Fruit fly (Drosophila melanogaster) whole organism, embryonic: ENCODE results near the gene Agpat1.

Experiments
- ATbp ChIP-seq: fragments of 200-800 bp; sonication (Bioruptor generic); optimal IDR thresholded peaks from 2 replicates; lab custom pipeline; 2017; ENCODE audit warnings: missing biosample characterization, mild to moderate bottlenecking, missing genetic modification characterization, missing genetic modification reagents
- Aef1 ChIP-seq: fragments of 200-800 bp; sonication (Bioruptor generic); IDR thresholded peaks from 3 replicates; pipeline ENCODE4 v1.3.6; 2022; ENCODE audit warnings: missing biosample characterization, missing genetic modification characterization
- Awh ChIP-seq: fragments of 200-800 bp; sonication (Bioruptor generic); IDR thresholded peaks from 2 replicates; pipeline ENCODE4, ENCODE4 v1.3.6; 2022; ENCODE audit warnings: missing biosample characterization, missing genetic modification characterization
- Bdp1 ChIP-seq: fragments of 200-800 bp; sonication (Bioruptor generic); optimal IDR thresholded peaks from 3 replicates; lab custom pipeline; 2016; ENCODE audit warnings: missing biosample characterization, missing genetic modification characterization
- CG10979 ChIP-seq: fragments of 200-800 bp; sonication (Bioruptor generic); optimal IDR thresholded peaks from 2 replicates; lab custom pipeline; 2018; ENCODE audit warnings: missing biosample characterization, mild to moderate bottlenecking, missing genetic modification characterization, moderate library complexity
- CG11504 ChIP-seq: fragments of 200-800 bp; sonication (Bioruptor generic); optimal IDR thresholded peaks from 3 replicates; lab custom pipeline; 2019; ENCODE audit warnings: missing biosample characterization, mild to moderate bottlenecking, missing genetic modification characterization, moderate library complexity
- CG12236 ChIP-seq: fragments of 200-800 bp; sonication (Bioruptor generic); optimal IDR thresholded peaks from 2 replicates; lab custom pipeline; 2016; ENCODE audit warnings: missing biosample characterization, missing genetic modification characterization
- CG12744 ChIP-seq: fragments of 200-800 bp; sonication (Bioruptor generic); optimal IDR thresholded peaks from 2 replicates; lab custom pipeline; 2016; ENCODE audit warnings: missing biosample characterization, missing genetic modification characterization
- CG12942 ChIP-seq: fragments of 200-800 bp; sonication (Bioruptor generic); optimal IDR thresholded peaks from 3 replicates; lab custom pipeline; 2016; ENCODE audit warnings: missing biosample characterization, missing genetic modification characterization
- CG13287 ChIP-seq: fragments of 200-800 bp; sonication (Bioruptor generic); IDR thresholded peaks from 2 replicates; pipeline ENCODE4 v1.3.6; 2022; ENCODE audit warnings: missing biosample characterization, missing genetic modification characterization; ENCODE audit not compliant: partially characterized antibody
- CG16779 ChIP-seq: fragments of 200-800 bp; sonication (Bioruptor generic); IDR thresholded peaks from 2 replicates; pipeline ENCODE4 v1.3.6; 2022; ENCODE audit warnings: missing biosample characterization, missing genetic modification characterization
- CG17359 ChIP-seq: fragments of 200-800 bp; sonication (Bioruptor generic); optimal IDR thresholded peaks from 3 replicates; lab custom pipeline; 2018; ENCODE audit warnings: missing biosample characterization, mild to moderate bottlenecking, missing genetic modification characterization, moderate library complexity
- CG1832 ChIP-seq: fragments of 200-800 bp; sonication (Bioruptor generic); optimal IDR thresholded peaks from 2 replicates; lab custom pipeline; 2017; ENCODE audit warnings: missing biosample characterization, mild to moderate bottlenecking, missing genetic modification characterization, inconsistent platforms
- CG18476 ChIP-seq: fragments of 200-800 bp; sonication (Bioruptor generic); optimal IDR thresholded peaks from 2 replicates; lab custom pipeline; 2016; ENCODE audit warnings: missing biosample characterization, mild to moderate bottlenecking, missing genetic modification characterization
- CG18599 ChIP-seq: fragments of 200-800 bp; sonication (Bioruptor generic); optimal IDR thresholded peaks from 3 replicates; lab custom pipeline; 2017; ENCODE audit warnings: missing biosample characterization, missing genetic modification characterization, mild to moderate bottlenecking, moderate library complexity, missing genetic modification reagents
- CG43689 ChIP-seq: fragments of 200-800 bp; sonication (Bioruptor generic); IDR thresholded peaks from 2 replicates; pipeline ENCODE4 v1.3.6; 2022; ENCODE audit warnings: missing biosample characterization, missing genetic modification characterization
- CTCF ChIP-seq: fragments of 200-800 bp; sonication (Bioruptor generic); optimal IDR thresholded peaks from 2 replicates; lab custom pipeline; 2017; ENCODE audit warnings: missing biosample characterization, mild to moderate bottlenecking, missing genetic modification characterization, moderate library complexity
- Doc3 ChIP-seq: fragments of 200-800 bp; sonication (Bioruptor generic); IDR thresholded peaks from 3 replicates; pipeline ENCODE4 v1.3.6; 2022; ENCODE audit warnings: missing biosample characterization, missing genetic modification characterization; ENCODE audit not compliant: partially characterized antibody
- E2f1 ChIP-seq: fragments of 200-800 bp; sonication (Bioruptor generic); IDR thresholded peaks from 2 replicates; pipeline ENCODE4 v1.3.6; 2022; ENCODE audit warnings: missing biosample characterization, missing genetic modification characterization
- Ets65A ChIP-seq: fragments of 200-800 bp; sonication (Bioruptor generic); peaks from one replicate; lab custom pipeline; 2016; ENCODE audit warnings: missing biosample characterization, missing genetic modification characterization
- Fer2 ChIP-seq: fragments of 200-800 bp; sonication (Bioruptor generic); optimal IDR thresholded peaks from 2 replicates; lab custom pipeline; 2018; ENCODE audit warnings: missing biosample characterization, mild to moderate bottlenecking, missing genetic modification characterization, moderate library complexity
- HLH54F ChIP-seq: fragments of 200-800 bp; sonication (Bioruptor generic); optimal IDR thresholded peaks from 3 replicates; lab custom pipeline; 2016; ENCODE audit warnings: missing biosample characterization, missing genetic modification characterization
- Hand ChIP-seq: fragments of 200-800 bp; sonication (Bioruptor generic); optimal IDR thresholded peaks from 2 replicates; lab custom pipeline; 2017; ENCODE audit warnings: mild to moderate bottlenecking, missing biosample characterization, missing genetic modification reagents, missing genetic modification characterization
- Hr39 ChIP-seq: fragments of >200 bp; optimal IDR thresholded peaks from 2 replicates; lab custom pipeline; 2017
- Mad ChIP-seq: fragments of 200-800 bp; sonication (Bioruptor generic); optimal IDR thresholded peaks from 2 replicates; lab custom pipeline; 2016; ENCODE audit warnings: missing biosample characterization, missing genetic modification characterization
- Mrtf ChIP-seq: fragments of 200-800 bp; sonication (Bioruptor generic); IDR thresholded peaks from 3 replicates; pipeline ENCODE4 v1.3.6; 2022; ENCODE audit warnings: missing biosample characterization, missing genetic modification characterization
- Nf-YC ChIP-seq: fragments of 200-800 bp; optimal IDR thresholded peaks from 3 replicates; lab custom pipeline; 2019; ENCODE audit warnings: missing biosample characterization, mild to moderate bottlenecking, missing genetic modification characterization, moderate library complexity
- Pdp1 ChIP-seq, 2 experiments: fragments of 200-800 bp; sonication (Bioruptor generic); optimal IDR thresholded peaks; 3 replicates each; lab custom pipeline; 2016; ENCODE audit warnings: missing biosample characterization in 2 of 2, missing genetic modification characterization in 2 of 2, mild to moderate bottlenecking in 1 of 2, moderate library complexity in 1 of 2
- Poxn ChIP-seq: fragments of 200-800 bp; sonication (Bioruptor generic); IDR thresholded peaks from 2 replicates; pipeline ENCODE4 v1.3.6; 2022; ENCODE audit warnings: missing biosample characterization, missing genetic modification characterization
- Sox100B ChIP-seq: fragments of 200-800 bp; sonication (Bioruptor generic); optimal IDR thresholded peaks from 3 replicates; lab custom pipeline; 2018; ENCODE audit warnings: missing biosample characterization, mild to moderate bottlenecking, missing genetic modification characterization
- Spps ChIP-seq: fragments of 200-800 bp; sonication (Bioruptor generic); optimal IDR thresholded peaks from 2 replicates; lab custom pipeline; 2018; ENCODE audit warnings: missing biosample characterization, mild to moderate bottlenecking, missing genetic modification characterization
- Trl ChIP-seq, 3 experiments: fragments of >200 bp in 2 of 3; fragments of 200-800 bp in 1 of 3; sonication (Bioruptor generic) in 1 of 3; optimal IDR thresholded peaks; 2 replicates in 1 of 3; 3 replicates in 2 of 3; lab custom pipeline; 2016 to 2017; ENCODE audit warnings: missing biosample characterization in 1 of 3, missing genetic modification characterization in 1 of 3
- ase ChIP-seq: fragments of 200-800 bp; sonication (Bioruptor generic); IDR thresholded peaks from 3 replicates; pipeline ENCODE4 v1.3.6; 2022; ENCODE audit warnings: missing biosample characterization, missing genetic modification characterization
- bowl ChIP-seq: fragments of 200-800 bp; sonication (Bioruptor generic); IDR thresholded peaks from 2 replicates; pipeline ENCODE4 v1.3.6; 2022; ENCODE audit warnings: missing biosample characterization, missing genetic modification characterization
- cato ChIP-seq: fragments of 200-800 bp; sonication (Bioruptor generic); optimal IDR thresholded peaks from 2 replicates; lab custom pipeline; 2016; ENCODE audit warnings: missing biosample characterization, missing genetic modification characterization, borderline replicate concordance
- cg ChIP-seq: fragments of 200-800 bp; sonication (Bioruptor generic); optimal IDR thresholded peaks from 3 replicates; lab custom pipeline; 2019; ENCODE audit warnings: missing biosample characterization, mild to moderate bottlenecking, missing genetic modification characterization, moderate library complexity
- cwo ChIP-seq: fragments of 200-800 bp; sonication (Bioruptor generic); optimal IDR thresholded peaks from 3 replicates; lab custom pipeline; 2017; ENCODE audit warnings: missing biosample characterization, missing genetic modification characterization, mild to moderate bottlenecking, moderate library complexity, missing genetic modification reagents
- eyg ChIP-seq: fragments of 200-800 bp; sonication (Bioruptor generic); optimal IDR thresholded peaks from 3 replicates; lab custom pipeline; 2016; ENCODE audit warnings: missing biosample characterization, missing genetic modification characterization
- grn ChIP-seq: fragments of 200-800 bp; sonication (Bioruptor generic); optimal IDR thresholded peaks from 3 replicates; lab custom pipeline; 2017; ENCODE audit warnings: missing biosample characterization, missing genetic modification characterization
- hb ChIP-seq: fragments of 200-800 bp; sonication (Bioruptor generic); IDR thresholded peaks from 3 replicates; pipeline ENCODE4 v1.3.6; 2022; ENCODE audit warnings: missing biosample characterization, missing genetic modification characterization; ENCODE audit not compliant: partially characterized antibody
- jumu ChIP-seq: fragments of 200-800 bp; sonication (Bioruptor generic); optimal IDR thresholded peaks from 3 replicates; lab custom pipeline; 2016; ENCODE audit warnings: missing biosample characterization, missing genetic modification characterization
- mld ChIP-seq: fragments of 200-800 bp; sonication (Bioruptor generic); IDR thresholded peaks from 3 replicates; pipeline ENCODE4 v1.3.6; 2022; ENCODE audit warnings: missing biosample characterization, missing genetic modification characterization; ENCODE audit not compliant: partially characterized antibody
- pita ChIP-seq: fragments of 200-800 bp; sonication (Bioruptor generic); optimal IDR thresholded peaks from 2 replicates; lab custom pipeline; 2017; ENCODE audit warnings: missing biosample characterization, mild to moderate bottlenecking, missing genetic modification characterization
- pzg ChIP-seq: fragments of 200-800 bp; sonication (Bioruptor generic); optimal IDR thresholded peaks from 3 replicates; lab custom pipeline; 2018; ENCODE audit warnings: missing biosample characterization, mild to moderate bottlenecking, missing genetic modification characterization, moderate library complexity
- ranshi ChIP-seq: fragments of 200-800 bp; sonication (Bioruptor generic); IDR thresholded peaks from 2 replicates; pipeline ENCODE4 v1.3.6; 2022; ENCODE audit warnings: missing biosample characterization, missing genetic modification characterization
- sd ChIP-seq: fragments of 200-800 bp; sonication (Bioruptor generic); optimal IDR thresholded peaks from 3 replicates; lab custom pipeline; 2018; ENCODE audit warnings: missing biosample characterization, mild to moderate bottlenecking, missing genetic modification characterization, moderate library complexity
- slp2 ChIP-seq: fragments of 200-800 bp; sonication (Bioruptor generic); optimal IDR thresholded peaks from 2 replicates; lab custom pipeline; 2016; ENCODE audit warnings: missing biosample characterization, missing genetic modification characterization
- ssp ChIP-seq: fragments of 200-800 bp; sonication (Bioruptor generic); IDR thresholded peaks from 2 replicates; pipeline ENCODE4 v1.3.6; 2022; ENCODE audit warnings: missing biosample characterization, missing genetic modification characterization
- stwl ChIP-seq: fragments of 200-800 bp; sonication (Bioruptor generic); optimal IDR thresholded peaks from 3 replicates; lab custom pipeline; 2018; ENCODE audit warnings: missing biosample characterization, mild to moderate bottlenecking, missing genetic modification characterization, moderate library complexity
- zen ChIP-seq: fragments of 200-800 bp; sonication (Bioruptor generic); optimal IDR thresholded peaks from 3 replicates; lab custom pipeline; 2018; ENCODE audit warnings: missing biosample characterization, mild to moderate bottlenecking, missing genetic modification characterization, moderate library complexity
- zen2 ChIP-seq: fragments of 200-800 bp; sonication (Bioruptor generic); IDR thresholded peaks from 3 replicates; pipeline ENCODE4 v1.3.6; 2022; ENCODE audit warnings: missing biosample characterization, missing genetic modification characterization; ENCODE audit not compliant: partially characterized antibody

Agpat1 gene

DNA sequence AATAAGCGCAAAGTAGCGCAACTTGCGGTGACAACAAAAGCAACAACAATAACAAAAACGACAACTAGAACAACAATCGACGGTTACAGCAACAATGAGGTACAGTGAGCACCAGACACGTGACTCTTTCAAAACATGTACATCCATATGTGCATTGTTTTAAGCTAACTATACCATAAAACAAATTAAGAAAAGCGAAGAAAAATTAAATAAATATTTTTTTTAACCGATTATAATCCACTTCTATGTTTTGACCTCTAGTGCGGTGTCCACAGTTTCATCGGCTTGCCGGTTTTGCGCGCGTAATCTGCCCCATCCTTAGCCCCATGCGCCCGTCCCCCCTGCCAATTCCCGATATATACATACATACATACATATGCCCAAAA lies 10.7 kb upstream of the Agpat1 start (continued):
- peak; percentile 83 for TF ChIP-seq ATbp (GFP tag; lab: Kevin White, UChicago)
- no peak for TF ChIP-seq mld (GFP tag; lab: Robert Waterston, UW)
- TF ChIP-seq Hand (GFP tag; lab: Kevin White, UChicago) = peak; percentile 90
- no peak for TF ChIP-seq Hr39 (lab: Kevin White, UChicago)
- peak; percentile 58 for TF ChIP-seq cato
- TF ChIP-seq ase (GFP tag; lab: Robert Waterston, UW) = peak; percentile 94
- TF ChIP-seq Trl (optimal IDR thresholded peaks at IDR 0.05; lab: Kevin White, UChicago) = no peak
- peak; percentile 78 for TF ChIP-seq Trl (GFP tag; optimal IDR thresholded peaks at IDR 0.05; lab: Kevin White, UChicago)
- peak; percentile 95 for TF ChIP-seq Ets65A (GFP tag; lab: Kevin White, UChicago)
- peak; percentile 72 for TF ChIP-seq Bdp1 (GFP tag; lab: Kevin White, UChicago)
- peak; percentile 97 for TF ChIP-seq E2f1 (GFP tag; lab: Robert Waterston, UW)
- peak; percentile 9 for TF ChIP-seq CTCF (GFP tag; lab: Kevin White, UChicago)
- peak; percentile 82 for TF ChIP-seq CG10979 (tag; lab: Kevin White, UChicago)
- no peak for TF ChIP-seq Doc3 (GFP tag; lab: Robert Waterston, UW)
- peak; percentile 92 for TF ChIP-seq CG17359 (tag; lab: Kevin White, UChicago)
- TF ChIP-seq slp2 = peak; percentile 74
- TF ChIP-seq eyg (GFP tag; lab: Kevin White, UChicago) = peak; percentile 3
- no peak for TF ChIP-seq hb (GFP tag; lab: Robert Waterston, UW)
- peak; percentile 79 for TF ChIP-seq Sox100B (GFP tag; lab: Kevin White, UChicago)
- no peak for TF ChIP-seq cg (GFP tag; lab: Kevin White, UChicago)
- TF ChIP-seq Mrtf (GFP tag; lab: Robert Waterston, UW) = peak; percentile 96
- TF ChIP-seq Aef1 = peak; percentile 98
- TF ChIP-seq HLH54F (GFP tag; lab: Kevin White, UChicago) = peak; percentile 92
- TF ChIP-seq CG18599 (GFP tag; lab: Kevin White, UChicago) = peak; percentile 97
- no peak for TF ChIP-seq stwl (tag; lab: Kevin White, UChicago)
- TF ChIP-seq grn (GFP tag; lab: Kevin White, UChicago) = no peak
- TF ChIP-seq zen2 = no peak
- TF ChIP-seq ranshi (GFP tag; lab: Robert Waterston, UW) = peak; percentile 95
- no peak for TF ChIP-seq pita (GFP tag; lab: Kevin White, UChicago)
- peak; percentile 89 for TF ChIP-seq CG43689
- peak; percentile 90 for TF ChIP-seq CG11504 (tag; lab: Kevin White, UChicago)
- peak; percentile 82 for TF ChIP-seq CG12744 (GFP tag; lab: Kevin White, UChicago)
- peak; percentile 83 for TF ChIP-seq cwo (GFP tag; lab: Kevin White, UChicago)
- peak; percentile 79 for TF ChIP-seq CG12942 (GFP tag; lab: Kevin White, UChicago)
- TF ChIP-seq Spps = peak; percentile 58
- TF ChIP-seq bowl (GFP tag; lab: Robert Waterston, UW) = peak; percentile 87
- TF ChIP-seq CG12236 (GFP tag; lab: Kevin White, UChicago) = no peak
- peak; percentile 73 for TF ChIP-seq Mad (GFP tag; lab: Kevin White, UChicago)
- peak; percentile 89 for TF ChIP-seq Awh
- TF ChIP-seq CG16779 (GFP tag; lab: Robert Waterston, UW) = peak; percentile 96
- peak; percentile 77 for TF ChIP-seq zen (tag; lab: Kevin White, UChicago)
- peak; percentile 87 to 89 for TF ChIP-seq Pdp1 (GFP tag; optimal IDR thresholded peaks at IDR 0.05; lab: Kevin White, UChicago)
- TF ChIP-seq CG1832 (GFP tag; lab: Kevin White, UChicago) = no peak
- TF ChIP-seq ssp (GFP tag; lab: Robert Waterston, UW) = peak; percentile 88
- TF ChIP-seq sd = no peak
- TF ChIP-seq pzg (GFP tag; lab: Kevin White, UChicago) = peak; percentile 6
- TF ChIP-seq Poxn = peak; percentile 93
- TF ChIP-seq Nf-YC = peak; percentile 34
- peak; percentile 68 for TF ChIP-seq jumu (GFP tag; lab: Kevin White, UChicago)
- peak; percentile 86 for TF ChIP-seq CG18476 (GFP tag; lab: Kevin White, UChicago)
- TF ChIP-seq CG13287 (GFP tag; lab: Robert Waterston, UW) = no peak
- TF ChIP-seq Fer2 (tag; lab: Kevin White, UChicago) = peak; percentile 86
